Worm (Caenorhabditis elegans) whole organism, late embryonic: Measurements from ENCODE around the gene R13H4.5.

Source experiments
- K02D7.2 ChIP-seq: sonication (generic microtip); optimal IDR thresholded peaks from 2 replicates; lab custom pipeline; 2017; ENCODE audit warnings: mild to moderate bottlenecking, missing genetic modification characterization, missing compliant biosample characterization
- ceh-14 ChIP-seq: sonication (generic microtip); optimal IDR thresholded peaks from 2 replicates; lab custom pipeline; 2016; ENCODE audit warnings: missing genotype, missing genetic modification characterization, missing compliant biosample characterization
- ceh-18 ChIP-seq: sonication (generic microtip); optimal IDR thresholded peaks from 2 replicates; lab custom pipeline; 2016; ENCODE audit warnings: missing genetic modification characterization, missing compliant biosample characterization
- ceh-19 ChIP-seq: fragments of 200-800 bp; sonication (Bioruptor generic); optimal IDR thresholded peaks from 2 replicates; lab custom pipeline; 2018; ENCODE audit warnings: mild to moderate bottlenecking, missing genetic modification characterization, missing compliant biosample characterization
- ceh-2 ChIP-seq: sonication (generic microtip); optimal IDR thresholded peaks from 2 replicates; lab custom pipeline; 2016; ENCODE audit warnings: missing genotype, missing genetic modification characterization, missing compliant biosample characterization
- ceh-30 ChIP-seq: fragments of 150-350 bp; optimal IDR thresholded peaks from 2 replicates; lab custom pipeline; 2014; ENCODE audit warnings: missing biosample characterization, missing genetic modification characterization
- ceh-31 ChIP-seq: sonication (generic microtip); optimal IDR thresholded peaks from 2 replicates; lab custom pipeline; 2016; ENCODE audit warnings: missing genetic modification characterization, missing compliant biosample characterization
- ceh-34 ChIP-seq: sonication (generic microtip); optimal IDR thresholded peaks from 2 replicates; lab custom pipeline; 2016; ENCODE audit warnings: mild to moderate bottlenecking, missing genetic modification characterization, missing compliant biosample characterization
- ceh-45 ChIP-seq: fragments of 200-800 bp; sonication (Bioruptor generic); IDR thresholded peaks from 2 replicates; pipeline ENCODE4 v1.3.6; 2022; ENCODE audit warnings: missing genetic modification reagents, missing genetic modification characterization, missing compliant biosample characterization
- dve-1 ChIP-seq: sonication (generic microtip); optimal IDR thresholded peaks from 2 replicates; lab custom pipeline; 2017; ENCODE audit warnings: antibody characterized with exemption, mild to moderate bottlenecking, missing genetic modification characterization, missing compliant biosample characterization
- elt-2 ChIP-seq: sonication (generic microtip); optimal IDR thresholded peaks from 2 replicates; lab custom pipeline; 2016; ENCODE audit warnings: missing genetic modification reagents, missing genetic modification characterization, missing compliant biosample characterization
- eyg-1 ChIP-seq: sonication (generic microtip); optimal IDR thresholded peaks from 2 replicates; lab custom pipeline; 2016; ENCODE audit warnings: missing genotype, missing genetic modification characterization, missing compliant biosample characterization
- fax-1 ChIP-seq: sonication (generic microtip); optimal IDR thresholded peaks from 2 replicates; lab custom pipeline; 2016; ENCODE audit warnings: missing genotype, missing genetic modification characterization, missing compliant biosample characterization
- fkh-10 ChIP-seq: fragments of 150-350 bp; optimal IDR thresholded peaks from 2 replicates; lab custom pipeline; 2014; ENCODE audit warnings: missing biosample characterization, missing genetic modification reagents, missing genetic modification characterization
- fkh-6 ChIP-seq: sonication (generic microtip); optimal IDR thresholded peaks from 2 replicates; lab custom pipeline; 2016; ENCODE audit warnings: missing genetic modification characterization, missing compliant biosample characterization
- gmeb-2 ChIP-seq: sonication (generic microtip); optimal IDR thresholded peaks from 2 replicates; lab custom pipeline; 2016; ENCODE audit warnings: missing genetic modification characterization, inconsistent platforms, missing compliant biosample characterization
- hlh-30 ChIP-seq: sonication (generic microtip); optimal IDR thresholded peaks from 2 replicates; lab custom pipeline; 2017; ENCODE audit warnings: antibody characterized with exemption, missing genetic modification characterization, missing compliant biosample characterization; ENCODE audit not compliant: insufficient read depth
- hlh-6 ChIP-seq: sonication (generic microtip); optimal IDR thresholded peaks from 2 replicates; lab custom pipeline; 2016; ENCODE audit warnings: missing genotype, missing genetic modification characterization, missing compliant biosample characterization
- hlh-8 ChIP-seq: sonication (generic microtip); optimal IDR thresholded peaks from 2 replicates; lab custom pipeline; 2016; ENCODE audit warnings: missing genotype, missing genetic modification characterization, missing compliant biosample characterization
- lim-6 ChIP-seq: sonication (generic microtip); optimal IDR thresholded peaks from 2 replicates; lab custom pipeline; 2016; ENCODE audit warnings: missing genetic modification characterization, missing compliant biosample characterization
- mec-3 ChIP-seq: sonication (generic microtip); optimal IDR thresholded peaks from 2 replicates; lab custom pipeline; 2016; ENCODE audit warnings: borderline replicate concordance, missing genetic modification characterization, missing compliant biosample characterization
- nfya-1 ChIP-seq: sonication (generic microtip); optimal IDR thresholded peaks from 2 replicates; lab custom pipeline; 2017; ENCODE audit warnings: missing genetic modification characterization, mild to moderate bottlenecking, missing compliant biosample characterization, antibody characterized with exemption, moderate library complexity
- nhr-232 ChIP-seq: sonication (generic microtip); optimal IDR thresholded peaks from 2 replicates; lab custom pipeline; 2016; ENCODE audit warnings: missing genetic modification characterization, missing compliant biosample characterization
- pax-1 ChIP-seq: fragments of 150-350 bp; optimal IDR thresholded peaks from 2 replicates; lab custom pipeline; 2014; ENCODE audit warnings: missing biosample characterization, missing genetic modification characterization
- pha-4 ChIP-seq: fragments of 150-350 bp; optimal IDR thresholded peaks from 2 replicates; lab custom pipeline; 2018; ENCODE audit warnings: missing biosample characterization, missing genetic modification reagents, missing genetic modification characterization
- pqm-1 ChIP-seq: sonication (generic microtip); optimal IDR thresholded peaks from 2 replicates; lab custom pipeline; 2016; ENCODE audit warnings: missing genetic modification characterization, missing compliant biosample characterization
- ref-2 ChIP-seq: sonication (generic microtip); optimal IDR thresholded peaks from 2 replicates; lab custom pipeline; 2016; ENCODE audit warnings: missing genetic modification characterization, missing compliant biosample characterization
- rnt-1 ChIP-seq: sonication (generic microtip); optimal IDR thresholded peaks from 2 replicates; lab custom pipeline; 2016; ENCODE audit warnings: missing genetic modification characterization, missing compliant biosample characterization
- sdc-2 ChIP-seq: sonication (generic microtip); optimal IDR thresholded peaks from 2 replicates; lab custom pipeline; 2016; ENCODE audit warnings: missing genotype, missing genetic modification characterization, missing compliant biosample characterization
- sox-2 ChIP-seq: fragments of 200-800 bp; sonication (Bioruptor generic); IDR thresholded peaks from 2 replicates; pipeline ENCODE4 v1.3.6; 2022; ENCODE audit warnings: missing genetic modification reagents, missing genetic modification characterization, missing compliant biosample characterization
- syd-9 ChIP-seq: sonication (generic microtip); optimal IDR thresholded peaks from 2 replicates; lab custom pipeline; 2016; ENCODE audit warnings: mild to moderate bottlenecking, missing genetic modification characterization, moderate library complexity, missing compliant biosample characterization
- tbx-2 ChIP-seq: sonication (generic microtip); optimal IDR thresholded peaks from 2 replicates; lab custom pipeline; 2016; ENCODE audit warnings: missing genetic modification characterization, missing compliant biosample characterization
- unc-3 ChIP-seq, 2 experiments: fragments of 200-800 bp in 1 of 2; sonication (Bioruptor generic) in 1 of 2; sonication (generic microtip) in 1 of 2; conservative IDR thresholded peaks in 1 of 2; optimal IDR thresholded peaks in 1 of 2; 2 replicates each; pipeline versions ENCODE4 v1.3.6 to Lab custom; 2016 to 2022; ENCODE audit warnings: missing compliant biosample characterization in 2 of 2, missing genetic modification characterization in 2 of 2, missing genetic modification reagents in 1 of 2
- unc-42 ChIP-seq: sonication (generic microtip); optimal IDR thresholded peaks from 2 replicates; lab custom pipeline; 2016; ENCODE audit warnings: missing genotype, missing genetic modification characterization, missing compliant biosample characterization
- unc-55 ChIP-seq: sonication (generic microtip); optimal IDR thresholded peaks from 2 replicates; lab custom pipeline; 2017; ENCODE audit warnings: missing biosample characterization, missing genetic modification reagents, missing genetic modification characterization
- unc-86 ChIP-seq: sonication (generic microtip); optimal IDR thresholded peaks from 2 replicates; lab custom pipeline; 2016; ENCODE audit warnings: missing genetic modification characterization, missing compliant biosample characterization
- zip-5 ChIP-seq: sonication (generic microtip); optimal IDR thresholded peaks from 2 replicates; lab custom pipeline; 2016; ENCODE audit warnings: missing genetic modification characterization, missing compliant biosample characterization
- ztf-16 ChIP-seq: sonication (generic microtip); optimal IDR thresholded peaks from 2 replicates; lab custom pipeline; 2017; ENCODE audit warnings: missing genetic modification characterization, missing compliant biosample characterization

R13H4.5 gene

DNA sequence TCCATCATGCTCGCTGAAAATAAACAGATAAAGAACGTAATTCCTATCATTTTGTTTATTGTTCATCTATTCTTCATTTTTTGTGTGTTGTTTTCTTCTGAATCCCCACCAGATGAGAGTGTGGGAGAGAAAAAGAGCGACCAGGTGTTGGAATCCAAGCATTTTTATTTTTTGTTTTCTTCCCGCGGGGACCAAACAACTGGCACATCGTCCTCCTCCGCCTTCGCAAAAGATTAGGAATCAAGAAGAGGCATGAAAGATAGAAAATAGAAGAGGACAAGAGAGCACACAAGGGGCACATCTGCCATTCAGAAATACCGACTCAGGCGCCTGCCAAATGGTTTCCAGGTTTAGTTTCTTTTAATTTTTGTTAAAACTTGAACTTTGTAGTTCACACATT is 24.4 kb upstream of the R13H4.5 start, which contains the start of gene R13H4.2:
TSS of gene R13H4.2 (plus strand) at position 319 of the 400 bp plus-strand sequence.
- no peak for TF ChIP-seq pax-1 (tag; lab: Kevin White, UChicago)
- TF ChIP-seq ceh-18: peak; percentile 55

ce11 chrV:11839220-11839619 is 21.3 kb upstream of the R13H4.5 start, which contains the start of gene idpb-5:
Gene idpb-5 (plus strand): TSS chrV:11839520.
- TF ChIP-seq ceh-30 (tag; lab: Kevin White, UChicago) (no peak), ceh-2 (tag; lab: Kevin White, UChicago) (no peak), unc-3 (GFP tag; conservative IDR thresholded peaks at IDR 0.05; lab: Robert Waterston, UW) (no peak), unc-3 (tag; optimal IDR thresholded peaks at IDR 0.05; lab: Kevin White, UChicago) (no peak), hlh-8 (no peak), unc-86 (tag; lab: Kevin White, UChicago) (no peak), elt-2 (no peak), hlh-6 (tag; lab: Kevin White, UChicago) (no peak)

- TF ChIP-seq ceh-19 (GFP tag; lab: Kevin White, UChicago): no peak
- TF ChIP-seq fax-1 (tag; lab: Kevin White, UChicago): no peak
- no peak for TF ChIP-seq K02D7.2
- TF ChIP-seq, all 69 proteins: peak for 0
Observed at ce11 chrV:11843678-11844366, 16.7 kb upstream of the R13H4.5 start, which contains the start of gene nphp-4. Gene nphp-4 (minus strand): TSS chrV:11843728.

- TF ChIP-seq unc-55 (GFP tag; lab: Kevin White, UChicago) (peak; percentile 42), rnt-1 (peak; percentile 13), ceh-45 (GFP tag; lab: Robert Waterston, UW) (no peak), pqm-1 (tag; lab: Kevin White, UChicago) (peak; percentile 5), sdc-2 (tag; lab: Kevin White, UChicago) (peak; percentile 45), pha-4 (tag; lab: Kevin White, UChicago) (no peak), unc-86 (tag; lab: Kevin White, UChicago) (no peak), ceh-18 (peak; percentile 31), unc-3 (GFP tag; conservative IDR thresholded peaks at IDR 0.05; lab: Robert Waterston, UW) (no peak), unc-3 (tag; optimal IDR thresholded peaks at IDR 0.05; lab: Kevin White, UChicago) (peak; percentile 3), nhr-232 (peak; percentile 13), pax-1 (tag; lab: Kevin White, UChicago) (no peak), fkh-10 (GFP tag; lab: Kevin White, UChicago) (no peak), ceh-34 (tag; lab: Kevin White, UChicago) (peak; percentile 58), sox-2 (GFP tag; lab: Robert Waterston, UW) (no peak), tbx-2 (peak; percentile 66), elt-2 (no peak), ztf-16 (tag; lab: Kevin White, UChicago) (peak; percentile 59), mec-3 (tag; lab: Kevin White, UChicago) (no peak), hlh-30 (tag; lab: Kevin White, UChicago) (no peak), eyg-1 (tag; lab: Kevin White, UChicago) (peak; percentile 40), dve-1 (tag; lab: Kevin White, UChicago) (peak; percentile 30), nfya-1 (tag; lab: Kevin White, UChicago) (peak; percentile 41), fkh-6 (tag; lab: Kevin White, UChicago) (peak; percentile 60), syd-9 (tag; lab: Kevin White, UChicago) (peak; percentile 64), zip-5 (tag; lab: Kevin White, UChicago) (no peak), ref-2 (peak; percentile 76), lim-6 (tag; lab: Kevin White, UChicago) (no peak), fax-1 (tag; lab: Kevin White, UChicago) (no peak), hlh-8 (no peak), gmeb-2 (tag; lab: Kevin White, UChicago) (no peak), ceh-31 (tag; lab: Kevin White, UChicago) (peak; percentile 54), ceh-2 (tag; lab: Kevin White, UChicago) (peak; percentile 65), ceh-14 (tag; lab: Kevin White, UChicago) (peak; percentile 31), unc-42 (tag; lab: Kevin White, UChicago) (peak; percentile 90)
Observed at ce11 chrV:11844828-11845227, 15.6 kb upstream of the R13H4.5 start.
